Fruit fly (Drosophila melanogaster) whole organism, embryonic: ENCODE measurements around the gene asl.

ENCODE experiments used
- Ada2b ChIP-seq: fragments of 200-800 bp; sonication (Bioruptor generic); IDR thresholded peaks from 2 replicates; pipeline ENCODE4 v1.3.6; 2022; ENCODE audit warnings: missing biosample characterization, missing genetic modification characterization
- Atf6 ChIP-seq: fragments of 200-800 bp; sonication (Bioruptor generic); IDR thresholded peaks from 2 replicates; pipeline ENCODE4 v1.3.6; 2022; ENCODE audit warnings: missing biosample characterization, missing genetic modification characterization
- Bgb ChIP-seq: fragments of 200-800 bp; sonication (Bioruptor generic); IDR thresholded peaks from 2 replicates; pipeline ENCODE4 v1.3.6; 2022; ENCODE audit warnings: missing biosample characterization, missing genetic modification characterization; ENCODE audit not compliant: partially characterized antibody
- CG10959 ChIP-seq: fragments of 200-800 bp; sonication (Bioruptor generic); IDR thresholded peaks from 2 replicates; pipeline ENCODE4 v1.3.6; 2022; ENCODE audit warnings: missing biosample characterization, missing genetic modification characterization
- CG11696 ChIP-seq: fragments of 200-800 bp; sonication (Bioruptor generic); IDR thresholded peaks from 2 replicates; pipeline ENCODE4 v1.3.6; 2022; ENCODE audit warnings: missing biosample characterization, missing genetic modification characterization
- CG15011 ChIP-seq: fragments of 200-800 bp; sonication (Bioruptor generic); optimal IDR thresholded peaks from 3 replicates; lab custom pipeline; 2018; ENCODE audit warnings: missing biosample characterization, mild to moderate bottlenecking, missing genetic modification characterization
- CG17802 ChIP-seq: fragments of 200-800 bp; sonication (Bioruptor generic); optimal IDR thresholded peaks from 2 replicates; lab custom pipeline; 2018; ENCODE audit warnings: missing biosample characterization, mild to moderate bottlenecking, missing genetic modification characterization, moderate library complexity
- CG18764 ChIP-seq: fragments of 200-800 bp; sonication (Bioruptor generic); optimal IDR thresholded peaks from 3 replicates; lab custom pipeline; 2016; ENCODE audit warnings: missing biosample characterization, missing genetic modification characterization
- CG2116 ChIP-seq: fragments of 200-800 bp; sonication (Bioruptor generic); optimal IDR thresholded peaks from 3 replicates; lab custom pipeline; 2018; ENCODE audit warnings: missing biosample characterization, mild to moderate bottlenecking, missing genetic modification characterization
- CG2129 ChIP-seq: fragments of 200-800 bp; sonication (Bioruptor generic); IDR thresholded peaks from 2 replicates; pipeline ENCODE4 v1.3.6; 2022; ENCODE audit warnings: missing biosample characterization, missing genetic modification characterization; ENCODE audit not compliant: partially characterized antibody
- CG2199 ChIP-seq: fragments of 200-800 bp; sonication (Bioruptor generic); IDR thresholded peaks from 3 replicates; pipeline ENCODE4 v1.3.6; 2022; ENCODE audit warnings: missing biosample characterization, missing genetic modification characterization
- CG2202 ChIP-seq: fragments of 200-800 bp; sonication (Bioruptor generic); optimal IDR thresholded peaks from 2 replicates; lab custom pipeline; 2018; ENCODE audit warnings: missing biosample characterization, mild to moderate bottlenecking, missing genetic modification characterization
- CG2712 ChIP-seq: fragments of 200-800 bp; optimal IDR thresholded peaks from 3 replicates; lab custom pipeline; 2019; ENCODE audit warnings: missing biosample characterization, mild to moderate bottlenecking, missing genetic modification characterization, moderate library complexity
- CG30431 ChIP-seq: fragments of 200-800 bp; sonication (Bioruptor generic); optimal IDR thresholded peaks from 2 replicates; lab custom pipeline; 2017; ENCODE audit warnings: missing biosample characterization, missing genetic modification characterization
- CG3407 ChIP-seq: fragments of 200-800 bp; sonication (Bioruptor generic); optimal IDR thresholded peaks from 2 replicates; lab custom pipeline; 2018; ENCODE audit warnings: missing biosample characterization, mild to moderate bottlenecking, missing genetic modification characterization
- CG3847 ChIP-seq: fragments of 200-800 bp; sonication (Bioruptor generic); IDR thresholded peaks from 2 replicates; pipeline ENCODE4 v1.3.6; 2022; ENCODE audit warnings: missing biosample characterization, missing genetic modification characterization
- CG4328 ChIP-seq: fragments of 200-800 bp; sonication (Bioruptor generic); optimal IDR thresholded peaks from 3 replicates; lab custom pipeline; 2017; ENCODE audit warnings: missing biosample characterization, missing genetic modification reagents, missing genetic modification characterization
- CG4360 ChIP-seq: fragments of 200-800 bp; sonication (Bioruptor generic); IDR thresholded peaks from 2 replicates; pipeline ENCODE4 v1.3.6; 2022; ENCODE audit warnings: missing biosample characterization, missing genetic modification characterization
- CG5180 ChIP-seq: fragments of 200-800 bp; sonication (Bioruptor generic); optimal IDR thresholded peaks from 3 replicates; lab custom pipeline; 2017; ENCODE audit warnings: missing biosample characterization, missing genetic modification characterization, mild to moderate bottlenecking, moderate library complexity, missing genetic modification reagents
- CG6272 ChIP-seq: fragments of 200-800 bp; sonication (Bioruptor generic); IDR thresholded peaks from 2 replicates; pipeline ENCODE4 v1.3.6; 2022; ENCODE audit warnings: missing biosample characterization, missing genetic modification characterization
- CG7786 ChIP-seq: fragments of 200-800 bp; sonication (Bioruptor generic); optimal IDR thresholded peaks from 2 replicates; lab custom pipeline; 2016; ENCODE audit warnings: missing biosample characterization, missing genetic modification characterization
- CG9932 ChIP-seq: fragments of 200-800 bp; sonication (Bioruptor generic); IDR thresholded peaks from 2 replicates; pipeline ENCODE4 v1.3.6; 2022; ENCODE audit warnings: missing biosample characterization, missing genetic modification characterization
- D19A ChIP-seq: fragments of 200-800 bp; optimal IDR thresholded peaks from 3 replicates; lab custom pipeline; 2019; ENCODE audit warnings: missing biosample characterization, mild to moderate bottlenecking, missing genetic modification characterization, moderate library complexity
- Dad ChIP-seq: fragments of 200-800 bp; sonication (Bioruptor generic); optimal IDR thresholded peaks from 3 replicates; lab custom pipeline; 2016; ENCODE audit warnings: missing biosample characterization, missing genetic modification characterization
- Dll ChIP-seq: fragments of 200-800 bp; sonication (Bioruptor generic); IDR thresholded peaks from 4 replicates; pipeline ENCODE4 v1.3.6; 2022; ENCODE audit warnings: missing biosample characterization, missing genetic modification characterization; ENCODE audit not compliant: partially characterized antibody
- Ets97D ChIP-seq: fragments of 200-800 bp; sonication (Bioruptor generic); optimal IDR thresholded peaks from 3 replicates; lab custom pipeline; 2016; ENCODE audit warnings: missing biosample characterization, missing genetic modification characterization
- Gug ChIP-seq: fragments of 200-800 bp; sonication (Bioruptor generic); IDR thresholded peaks from 4 replicates; pipeline ENCODE4 v1.3.6; 2022; ENCODE audit warnings: missing biosample characterization, missing genetic modification characterization
- Mad ChIP-seq: fragments of 200-800 bp; sonication (Bioruptor generic); optimal IDR thresholded peaks from 2 replicates; lab custom pipeline; 2016; ENCODE audit warnings: missing biosample characterization, missing genetic modification characterization
- Myb ChIP-seq: fragments of 200-800 bp; sonication (Bioruptor generic); optimal IDR thresholded peaks from 2 replicates; lab custom pipeline; 2016; ENCODE audit warnings: missing biosample characterization, missing genetic modification characterization
- PHDP ChIP-seq: fragments of 200-800 bp; sonication (Bioruptor generic); optimal IDR thresholded peaks from 3 replicates; lab custom pipeline; 2018; ENCODE audit warnings: missing biosample characterization, mild to moderate bottlenecking, missing genetic modification characterization, moderate library complexity
- Rx ChIP-seq: fragments of 200-800 bp; sonication (Bioruptor generic); IDR thresholded peaks from 2 replicates; pipeline ENCODE4 v1.3.6; 2022; ENCODE audit warnings: missing biosample characterization, missing genetic modification characterization
- Scr ChIP-seq: fragments of 200-800 bp; sonication (Bioruptor generic); IDR thresholded peaks from 2 replicates; pipeline ENCODE4 v1.3.6; 2022; ENCODE audit warnings: missing biosample characterization, missing genetic modification characterization; ENCODE audit not compliant: partially characterized antibody
- Sry-δ ChIP-seq: fragments of 200-800 bp; sonication (Bioruptor generic); optimal IDR thresholded peaks from 2 replicates; lab custom pipeline; 2016; ENCODE audit warnings: missing biosample characterization, missing genetic modification characterization
- Vsx1 ChIP-seq: fragments of 200-800 bp; sonication (Bioruptor generic); optimal IDR thresholded peaks from 2 replicates; lab custom pipeline; 2017; ENCODE audit warnings: missing biosample characterization, mild to moderate bottlenecking, missing genetic modification characterization, missing genetic modification reagents
- amos ChIP-seq: fragments of 200-800 bp; sonication (Bioruptor generic); IDR thresholded peaks from 2 replicates; pipeline ENCODE4 v1.3.6; 2022; ENCODE audit warnings: missing biosample characterization, missing genetic modification characterization; ENCODE audit not compliant: partially characterized antibody
- crp ChIP-seq, 2 experiments: fragments of 200-800 bp; sonication (Bioruptor generic); optimal IDR thresholded peaks; 2 replicates in 1 of 2; 3 replicates in 1 of 2; lab custom pipeline; 2017; ENCODE audit warnings: missing biosample characterization in 2 of 2, missing genetic modification characterization in 2 of 2, mild to moderate bottlenecking in 1 of 2, moderate library complexity in 1 of 2
- fu2 ChIP-seq: fragments of 200-800 bp; sonication (Bioruptor generic); optimal IDR thresholded peaks from 2 replicates; lab custom pipeline; 2016; ENCODE audit warnings: missing biosample characterization, missing genetic modification characterization
- gem ChIP-seq: fragments of 200-800 bp; sonication (Bioruptor generic); optimal IDR thresholded peaks from 2 replicates; lab custom pipeline; 2019; ENCODE audit warnings: missing biosample characterization, mild to moderate bottlenecking, missing genetic modification characterization, moderate library complexity
- gfzf ChIP-seq: fragments of 200-800 bp; sonication (Bioruptor generic); optimal IDR thresholded peaks from 2 replicates; lab custom pipeline; 2016; ENCODE audit warnings: missing biosample characterization, mild to moderate bottlenecking, missing genetic modification characterization, moderate library complexity
- hbn ChIP-seq: fragments of 200-800 bp; sonication (Bioruptor generic); IDR thresholded peaks from 2 replicates; pipeline ENCODE4 v1.3.6; 2022; ENCODE audit warnings: missing biosample characterization, missing genetic modification characterization; ENCODE audit not compliant: partially characterized antibody
- klu ChIP-seq: fragments of 200-800 bp; sonication (Bioruptor generic); IDR thresholded peaks from 2 replicates; pipeline ENCODE4 v1.3.6; 2022; ENCODE audit warnings: missing biosample characterization, missing genetic modification characterization
- phol ChIP-seq: fragments of 200-800 bp; sonication (Bioruptor generic); optimal IDR thresholded peaks from 3 replicates; lab custom pipeline; 2018; ENCODE audit warnings: missing biosample characterization, mild to moderate bottlenecking, missing genetic modification characterization, moderate library complexity
- scrt ChIP-seq: fragments of 200-800 bp; sonication (Bioruptor generic); optimal IDR thresholded peaks from 2 replicates; lab custom pipeline; 2018; ENCODE audit warnings: missing biosample characterization, mild to moderate bottlenecking, missing genetic modification characterization, moderate library complexity
- shn ChIP-seq: fragments of 200-800 bp; sonication (Bioruptor generic); optimal IDR thresholded peaks from 3 replicates; lab custom pipeline; 2016; ENCODE audit warnings: missing biosample characterization, missing genetic modification characterization
- sima ChIP-seq: fragments of 200-800 bp; sonication (Bioruptor generic); optimal IDR thresholded peaks from 2 replicates; lab custom pipeline; 2016; ENCODE audit warnings: missing biosample characterization, missing genetic modification characterization
- so ChIP-seq: fragments of 200-800 bp; sonication (Bioruptor generic); IDR thresholded peaks from 3 replicates; pipeline ENCODE4 v1.3.6; 2022; ENCODE audit warnings: missing biosample characterization, missing genetic modification characterization
- tgo ChIP-seq: fragments of 200-800 bp; sonication (Bioruptor generic); IDR thresholded peaks from 3 replicates; pipeline ENCODE4 v1.3.6; 2022; ENCODE audit warnings: missing biosample characterization, missing genetic modification characterization
- tx ChIP-seq: fragments of 200-800 bp; sonication (Bioruptor generic); optimal IDR thresholded peaks from 2 replicates; lab custom pipeline; 2016; ENCODE audit warnings: missing biosample characterization, missing genetic modification characterization
- wek ChIP-seq: fragments of 200-800 bp; sonication (Bioruptor generic); optimal IDR thresholded peaks from 3 replicates; lab custom pipeline; 2018; ENCODE audit warnings: missing biosample characterization, mild to moderate bottlenecking, missing genetic modification characterization, moderate library complexity

The asl gene

dm6 chr3R:5620387-5620956 is 14.1 kb upstream of the asl start (continued):
- peak; percentile 54 for TF ChIP-seq CG17802
- peak; percentile 75 for TF ChIP-seq Rx (GFP tag; lab: Robert Waterston, UW)
- peak; percentile 74 for TF ChIP-seq gem (tag; lab: Kevin White, UChicago)
- no peak for TF ChIP-seq CG4328 (GFP tag; lab: Kevin White, UChicago)
- peak; percentile 42; the same call in 2 of the 4 replicates for TF ChIP-seq Gug
- no peak for TF ChIP-seq Sry-δ (GFP tag; lab: Kevin White, UChicago)
- TF ChIP-seq wek (GFP tag; lab: Kevin White, UChicago) = peak; percentile 29
- TF ChIP-seq crp (GFP tag; optimal IDR thresholded peaks at IDR 0.05; lab: Kevin White, UChicago) = peak in 1 of 2 experiments; percentile 20
- no peak for TF ChIP-seq CG11696
- TF ChIP-seq klu (GFP tag; lab: Robert Waterston, UW) = peak; percentile 18; the same call in 1 of the 2 replicates
- peak; percentile 45 for TF ChIP-seq CG6272 (GFP tag; lab: Robert Waterston, UW)
- TF ChIP-seq hbn (GFP tag; lab: Robert Waterston, UW) = no peak
- peak; percentile 71 for TF ChIP-seq CG2712 (tag; lab: Kevin White, UChicago)
- no peak for TF ChIP-seq Scr (GFP tag; lab: Robert Waterston, UW)
- peak; percentile 19 for TF ChIP-seq CG2116 (GFP tag; lab: Kevin White, UChicago)
- peak; percentile 37 for TF ChIP-seq CG30431 (GFP tag; lab: Kevin White, UChicago)
- TF ChIP-seq Dll (GFP tag; lab: Robert Waterston, UW) = no peak
- no peak for TF ChIP-seq CG10959 (GFP tag; lab: Robert Waterston, UW)
- TF ChIP-seq Dad (GFP tag; lab: Kevin White, UChicago) = peak; percentile 23
- no peak for TF ChIP-seq Bgb
- TF ChIP-seq CG2199 = no peak
- peak; percentile 14 for TF ChIP-seq tx
- TF ChIP-seq Ets97D (GFP tag; lab: Kevin White, UChicago) = peak; percentile 24
- TF ChIP-seq CG3407 (GFP tag; lab: Kevin White, UChicago) = peak; percentile 38
- TF ChIP-seq scrt (GFP tag; lab: Kevin White, UChicago) = peak; percentile 48
- TF ChIP-seq Atf6 (GFP tag; lab: Robert Waterston, UW) = peak; percentile 57; the same call in 1 of the 2 replicates
- peak; percentile 27 for TF ChIP-seq CG2202 (tag; lab: Kevin White, UChicago)
- TF ChIP-seq tgo (GFP tag; lab: Robert Waterston, UW) = peak; percentile 55
- peak; percentile 51; the same call in 1 of the 2 replicates for TF ChIP-seq CG9932 (GFP tag; lab: Robert Waterston, UW)
- TF ChIP-seq amos (GFP tag; lab: Robert Waterston, UW) = no peak
- TF ChIP-seq sima (GFP tag; lab: Kevin White, UChicago) = no peak
- TF ChIP-seq CG3847 (GFP tag; lab: Robert Waterston, UW) = peak; percentile 48; the same call in 1 of the 2 replicates
- peak; percentile 71 for TF ChIP-seq phol (tag; lab: Kevin White, UChicago)
- peak; percentile 56 for TF ChIP-seq PHDP (tag; lab: Kevin White, UChicago)
- peak; percentile 40 for TF ChIP-seq shn (GFP tag; lab: Kevin White, UChicago)
- TF ChIP-seq Myb (GFP tag; lab: Kevin White, UChicago) = peak; percentile 53
- TF ChIP-seq D19A (tag; lab: Kevin White, UChicago) = peak; percentile 61
- peak; percentile 44 for TF ChIP-seq fu2 (GFP tag; lab: Kevin White, UChicago)
- TF ChIP-seq CG15011 (GFP tag; lab: Kevin White, UChicago) = no peak
- TF ChIP-seq Mad = peak; percentile 41
- TF ChIP-seq CG7786 = peak; percentile 70
- no peak for TF ChIP-seq gfzf (GFP tag; lab: Kevin White, UChicago)
- peak; percentile 62 for TF ChIP-seq CG5180
- no peak for TF ChIP-seq CG2129 (GFP tag; lab: Robert Waterston, UW)
- TF ChIP-seq Ada2b = 0 out of 2 replicates have a peak, but pooled peaks have one; percentile 46
- peak; percentile 44; the same call in 1 of the 3 replicates for TF ChIP-seq so (GFP tag; lab: Robert Waterston, UW)
- TF ChIP-seq Vsx1 (GFP tag; lab: Kevin White, UChicago) = peak; percentile 9
- 0 out of 2 replicates have a peak, but pooled peaks have one; percentile 24 for TF ChIP-seq CG4360 (GFP tag; lab: Robert Waterston, UW)
- TF ChIP-seq CG18764 = peak; percentile 50
